Fruit fly (Drosophila melanogaster) whole organism, embryonic: Measurements from ENCODE around the gene CG31638.

Experiments
- Adf1 ChIP-seq: fragments of 200-800 bp; sonication (Bioruptor generic); IDR thresholded peaks from 2 replicates; pipeline ENCODE4 v1.3.6; 2022; ENCODE audit warnings: missing biosample characterization, missing genetic modification characterization
- B-H2 ChIP-seq: fragments of 200-800 bp; sonication (Bioruptor generic); optimal IDR thresholded peaks from 2 replicates; lab custom pipeline; 2018; ENCODE audit warnings: missing biosample characterization, mild to moderate bottlenecking, missing genetic modification characterization
- BtbVII ChIP-seq: fragments of 200-800 bp; sonication (Bioruptor generic); optimal IDR thresholded peaks from 3 replicates; lab custom pipeline; 2017; ENCODE audit warnings: missing biosample characterization, mild to moderate bottlenecking, missing genetic modification characterization
- CG10979 ChIP-seq: fragments of 200-800 bp; sonication (Bioruptor generic); optimal IDR thresholded peaks from 2 replicates; lab custom pipeline; 2018; ENCODE audit warnings: missing biosample characterization, mild to moderate bottlenecking, missing genetic modification characterization, moderate library complexity
- CG11093 ChIP-seq: fragments of 200-800 bp; sonication (Bioruptor generic); IDR thresholded peaks from 3 replicates; pipeline ENCODE4 v1.3.6; 2022; ENCODE audit warnings: missing biosample characterization, missing genetic modification characterization
- CG12744 ChIP-seq: fragments of 200-800 bp; sonication (Bioruptor generic); optimal IDR thresholded peaks from 2 replicates; lab custom pipeline; 2016; ENCODE audit warnings: missing biosample characterization, missing genetic modification characterization
- CG15514 ChIP-seq: fragments of 200-800 bp; sonication (Bioruptor generic); optimal IDR thresholded peaks from 3 replicates; lab custom pipeline; 2017; ENCODE audit warnings: missing biosample characterization, missing genetic modification characterization, mild to moderate bottlenecking, moderate library complexity, missing genetic modification reagents
- CG1603 ChIP-seq: fragments of 200-800 bp; sonication (Bioruptor generic); optimal IDR thresholded peaks from 2 replicates; lab custom pipeline; 2019; ENCODE audit warnings: missing biosample characterization, mild to moderate bottlenecking, missing genetic modification characterization, moderate library complexity
- CG16815 ChIP-seq: fragments of 200-800 bp; sonication (Bioruptor generic); optimal IDR thresholded peaks from 3 replicates; lab custom pipeline; 2017; ENCODE audit warnings: missing biosample characterization, mild to moderate bottlenecking, missing genetic modification characterization
- CG16863 ChIP-seq: fragments of 200-800 bp; sonication (Bioruptor generic); optimal IDR thresholded peaks from 3 replicates; lab custom pipeline; 2016; ENCODE audit warnings: missing biosample characterization, missing genetic modification characterization
- CG17912 ChIP-seq: fragments of 200-800 bp; sonication (Bioruptor generic); optimal IDR thresholded peaks from 2 replicates; lab custom pipeline; 2018; ENCODE audit warnings: missing biosample characterization, mild to moderate bottlenecking, missing genetic modification characterization
- CG2116 ChIP-seq: fragments of 200-800 bp; sonication (Bioruptor generic); optimal IDR thresholded peaks from 3 replicates; lab custom pipeline; 2018; ENCODE audit warnings: missing biosample characterization, mild to moderate bottlenecking, missing genetic modification characterization
- CG2712 ChIP-seq: fragments of 200-800 bp; optimal IDR thresholded peaks from 3 replicates; lab custom pipeline; 2019; ENCODE audit warnings: missing biosample characterization, mild to moderate bottlenecking, missing genetic modification characterization, moderate library complexity
- CG3838 ChIP-seq: fragments of 200-800 bp; sonication (Bioruptor generic); optimal IDR thresholded peaks from 3 replicates; lab custom pipeline; 2016; ENCODE audit warnings: missing biosample characterization, missing genetic modification characterization
- CG5953 ChIP-seq: fragments of 200-800 bp; sonication (Bioruptor generic); IDR thresholded peaks from 2 replicates; pipeline ENCODE4 v1.3.6; 2022; ENCODE audit warnings: missing biosample characterization, missing genetic modification characterization
- CG6254 ChIP-seq: fragments of 200-800 bp; sonication (Bioruptor generic); optimal IDR thresholded peaks from 3 replicates; lab custom pipeline; 2017; ENCODE audit warnings: mild to moderate bottlenecking, missing biosample characterization, missing genetic modification reagents, missing genetic modification characterization
- D19A ChIP-seq: fragments of 200-800 bp; optimal IDR thresholded peaks from 3 replicates; lab custom pipeline; 2019; ENCODE audit warnings: missing biosample characterization, mild to moderate bottlenecking, missing genetic modification characterization, moderate library complexity
- Dip2 ChIP-seq: fragments of 200-800 bp; sonication (Bioruptor generic); IDR thresholded peaks from 2 replicates; pipeline ENCODE4 v1.3.6; 2022; ENCODE audit warnings: missing biosample characterization, missing genetic modification characterization
- E2f2 ChIP-seq: fragments of 200-800 bp; sonication (Bioruptor generic); IDR thresholded peaks from 2 replicates; pipeline ENCODE4 v1.3.6; 2022; ENCODE audit warnings: missing biosample characterization, missing genetic modification characterization
- Fer3 ChIP-seq: fragments of 200-800 bp; sonication (Bioruptor generic); optimal IDR thresholded peaks from 2 replicates; lab custom pipeline; 2018; ENCODE audit warnings: missing biosample characterization, mild to moderate bottlenecking, missing genetic modification characterization, moderate library complexity
- HLH3B ChIP-seq: fragments of 200-800 bp; sonication (Bioruptor generic); IDR thresholded peaks from 2 replicates; pipeline ENCODE4 v1.3.6; 2022; ENCODE audit warnings: missing biosample characterization, missing genetic modification characterization
- Hmr ChIP-seq: fragments of 200-800 bp; sonication (Bioruptor generic); optimal IDR thresholded peaks from 3 replicates; lab custom pipeline; 2017; ENCODE audit warnings: mild to moderate bottlenecking, missing biosample characterization, missing genetic modification reagents, missing genetic modification characterization
- Hr51 ChIP-seq, 2 experiments: fragments of 200-800 bp; sonication (Bioruptor generic); optimal IDR thresholded peaks; 2 replicates in 1 of 2; 3 replicates in 1 of 2; lab custom pipeline; 2016 to 2018; ENCODE audit warnings: missing biosample characterization in 2 of 2, missing genetic modification characterization in 2 of 2, mild to moderate bottlenecking in 1 of 2, moderate library complexity in 1 of 2
- NC2β ChIP-seq: fragments of 200-800 bp; sonication (Bioruptor generic); optimal IDR thresholded peaks from 2 replicates; lab custom pipeline; 2016; ENCODE audit warnings: missing biosample characterization, missing genetic modification characterization
- NFAT ChIP-seq: fragments of 200-800 bp; sonication (Bioruptor generic); IDR thresholded peaks from 2 replicates; pipeline ENCODE4 v1.3.6; 2022; ENCODE audit warnings: missing biosample characterization, missing genetic modification characterization
- Oaz ChIP-seq: fragments of 200-800 bp; sonication (Bioruptor generic); IDR thresholded peaks from 2 replicates; pipeline ENCODE4 v1.3.6; 2022; ENCODE audit warnings: missing biosample characterization, missing genetic modification characterization
- Optix ChIP-seq: fragments of 200-800 bp; sonication (Bioruptor generic); IDR thresholded peaks from 3 replicates; pipeline ENCODE4 v1.3.6; 2022; ENCODE audit warnings: missing biosample characterization, missing genetic modification characterization
- PHDP ChIP-seq: fragments of 200-800 bp; sonication (Bioruptor generic); optimal IDR thresholded peaks from 3 replicates; lab custom pipeline; 2018; ENCODE audit warnings: missing biosample characterization, mild to moderate bottlenecking, missing genetic modification characterization, moderate library complexity
- Poxn ChIP-seq: fragments of 200-800 bp; sonication (Bioruptor generic); IDR thresholded peaks from 2 replicates; pipeline ENCODE4 v1.3.6; 2022; ENCODE audit warnings: missing biosample characterization, missing genetic modification characterization
- Scr ChIP-seq: fragments of 200-800 bp; sonication (Bioruptor generic); IDR thresholded peaks from 2 replicates; pipeline ENCODE4 v1.3.6; 2022; ENCODE audit warnings: missing biosample characterization, missing genetic modification characterization; ENCODE audit not compliant: partially characterized antibody
- Six4 ChIP-seq: fragments of 200-800 bp; sonication (Bioruptor generic); optimal IDR thresholded peaks from 2 replicates; lab custom pipeline; 2016; ENCODE audit warnings: missing biosample characterization, missing genetic modification characterization
- Tbp ChIP-seq: fragments of >200 bp; optimal IDR thresholded peaks from 2 replicates; lab custom pipeline; 2018; ENCODE audit warnings: missing biosample characterization, missing genetic modification characterization
- abd-A ChIP-seq: fragments of 200-800 bp; sonication (Bioruptor generic); optimal IDR thresholded peaks from 3 replicates; lab custom pipeline; 2019; ENCODE audit warnings: missing biosample characterization, mild to moderate bottlenecking, missing genetic modification characterization, moderate library complexity
- bbx ChIP-seq: fragments of 200-800 bp; sonication (Bioruptor generic); IDR thresholded peaks from 2 replicates; pipeline ENCODE4 v1.3.6; 2022; ENCODE audit warnings: missing biosample characterization, missing genetic modification characterization; ENCODE audit not compliant: partially characterized antibody
- cas ChIP-seq: fragments of 200-800 bp; sonication (Bioruptor generic); IDR thresholded peaks from 2 replicates; pipeline ENCODE4 v1.3.6; 2022; ENCODE audit warnings: missing biosample characterization, missing genetic modification characterization
- chn ChIP-seq: fragments of 200-800 bp; sonication (Bioruptor generic); optimal IDR thresholded peaks from 2 replicates; lab custom pipeline; 2016; ENCODE audit warnings: missing biosample characterization, missing genetic modification characterization
- crp ChIP-seq, 2 experiments: fragments of 200-800 bp; sonication (Bioruptor generic); optimal IDR thresholded peaks; 2 replicates in 1 of 2; 3 replicates in 1 of 2; lab custom pipeline; 2017; ENCODE audit warnings: missing biosample characterization in 2 of 2, missing genetic modification characterization in 2 of 2, mild to moderate bottlenecking in 1 of 2, moderate library complexity in 1 of 2
- dmrt99B ChIP-seq: fragments of 200-800 bp; sonication (Bioruptor generic); optimal IDR thresholded peaks from 2 replicates; lab custom pipeline; 2018; ENCODE audit warnings: missing biosample characterization, mild to moderate bottlenecking, missing genetic modification characterization, moderate library complexity
- ems ChIP-seq: fragments of 200-800 bp; sonication (Bioruptor generic); optimal IDR thresholded peaks from 3 replicates; lab custom pipeline; 2016; ENCODE audit warnings: missing biosample characterization, missing genetic modification characterization
- gfzf ChIP-seq: fragments of 200-800 bp; sonication (Bioruptor generic); optimal IDR thresholded peaks from 2 replicates; lab custom pipeline; 2016; ENCODE audit warnings: missing biosample characterization, mild to moderate bottlenecking, missing genetic modification characterization, moderate library complexity
- jing ChIP-seq: fragments of 200-800 bp; sonication (Bioruptor generic); optimal IDR thresholded peaks from 2 replicates; lab custom pipeline; 2018; ENCODE audit warnings: missing biosample characterization, mild to moderate bottlenecking, missing genetic modification characterization
- klu ChIP-seq: fragments of 200-800 bp; sonication (Bioruptor generic); IDR thresholded peaks from 2 replicates; pipeline ENCODE4 v1.3.6; 2022; ENCODE audit warnings: missing biosample characterization, missing genetic modification characterization
- otp ChIP-seq: fragments of 200-800 bp; sonication (Bioruptor generic); IDR thresholded peaks from 3 replicates; pipeline ENCODE4, ENCODE4 v1.3.6; 2022; ENCODE audit warnings: missing biosample characterization, missing genetic modification characterization
- p53 ChIP-seq: fragments of 200-800 bp; sonication (Bioruptor generic); optimal IDR thresholded peaks from 2 replicates; lab custom pipeline; 2016; ENCODE audit warnings: missing biosample characterization, missing genetic modification characterization
- pzg ChIP-seq: fragments of 200-800 bp; sonication (Bioruptor generic); optimal IDR thresholded peaks from 3 replicates; lab custom pipeline; 2018; ENCODE audit warnings: missing biosample characterization, mild to moderate bottlenecking, missing genetic modification characterization, moderate library complexity
- so ChIP-seq: fragments of 200-800 bp; sonication (Bioruptor generic); IDR thresholded peaks from 3 replicates; pipeline ENCODE4 v1.3.6; 2022; ENCODE audit warnings: missing biosample characterization, missing genetic modification characterization
- stwl ChIP-seq: fragments of 200-800 bp; sonication (Bioruptor generic); optimal IDR thresholded peaks from 3 replicates; lab custom pipeline; 2018; ENCODE audit warnings: missing biosample characterization, mild to moderate bottlenecking, missing genetic modification characterization, moderate library complexity
- tup ChIP-seq: fragments of 200-800 bp; sonication (Bioruptor generic); optimal IDR thresholded peaks from 2 replicates; lab custom pipeline; 2016; ENCODE audit warnings: missing biosample characterization, mild to moderate bottlenecking, missing genetic modification characterization, moderate library complexity
- twi ChIP-seq: fragments of 200-800 bp; optimal IDR thresholded peaks from 2 replicates; lab custom pipeline; 2019; ENCODE audit warnings: missing biosample characterization, mild to moderate bottlenecking, missing genetic modification characterization, moderate library complexity
- tx ChIP-seq: fragments of 200-800 bp; sonication (Bioruptor generic); optimal IDR thresholded peaks from 2 replicates; lab custom pipeline; 2016; ENCODE audit warnings: missing biosample characterization, missing genetic modification characterization
- usp ChIP-seq: fragments of >200 bp; optimal IDR thresholded peaks from 2 replicates; lab custom pipeline; 2017; ENCODE audit warnings: missing biosample characterization, missing genetic modification characterization
- vfl ChIP-seq: fragments of 200-800 bp; sonication (Bioruptor generic); optimal IDR thresholded peaks from 2 replicates; lab custom pipeline; 2016; ENCODE audit warnings: missing biosample characterization, missing genetic modification characterization

Gene CG31638

DNA sequence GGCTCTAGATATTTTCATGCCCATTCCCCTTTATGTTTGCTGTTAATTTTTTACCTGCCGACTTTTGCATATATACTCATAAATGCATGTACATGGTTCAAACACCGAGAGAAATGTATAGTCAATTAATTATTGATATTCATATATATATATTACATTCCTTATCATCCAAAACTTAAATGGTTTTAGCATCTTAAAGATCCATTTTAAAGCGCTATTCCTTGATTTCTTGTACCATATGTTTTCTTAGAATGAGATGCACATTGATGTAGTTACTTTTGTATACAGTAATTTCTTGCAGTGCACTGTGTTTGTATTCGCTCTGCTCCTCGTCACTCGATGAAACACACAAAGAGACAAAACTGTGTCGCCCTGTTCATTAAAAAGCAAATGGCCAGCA, 17.8 kb downstream of the CG31638 start (continued):
- TF ChIP-seq Adf1 (no peak), CG1603 (tag; lab: Kevin White, UChicago) (peak; percentile 46), NC2β (GFP tag; lab: Kevin White, UChicago) (no peak), chn (GFP tag; lab: Kevin White, UChicago) (no peak), HLH3B (GFP tag; lab: Robert Waterston, UW) (no peak), bbx (GFP tag; lab: Robert Waterston, UW) (no peak), D19A (peak; percentile 32), CG10979 (tag; lab: Kevin White, UChicago) (peak; percentile 45), CG2116 (GFP tag; lab: Kevin White, UChicago) (no peak), NFAT (GFP tag; lab: Robert Waterston, UW) (no peak), BtbVII (GFP tag; lab: Kevin White, UChicago) (no peak), usp (GFP tag; lab: Kevin White, UChicago) (no peak), so (GFP tag; lab: Robert Waterston, UW) (no peak), Oaz (no peak), pzg (no peak), CG2712 (peak; percentile 47), p53 (GFP tag; lab: Kevin White, UChicago) (no peak), CG16815 (no peak), Scr (GFP tag; lab: Robert Waterston, UW) (no peak), stwl (tag; lab: Kevin White, UChicago) (no peak), otp (no peak), CG11093 (no peak), dmrt99B (tag; lab: Kevin White, UChicago) (peak; percentile 55), cas (GFP tag; lab: Robert Waterston, UW) (no peak), CG12744 (GFP tag; lab: Kevin White, UChicago) (no peak), CG5953 (GFP tag; lab: Robert Waterston, UW) (no peak), vfl (no peak), crp (GFP tag; optimal IDR thresholded peaks at IDR 0.05; lab: Kevin White, UChicago) (no peak), Tbp (GFP tag; lab: Kevin White, UChicago) (no peak), tup (GFP tag; lab: Kevin White, UChicago) (no peak), PHDP (tag; lab: Kevin White, UChicago) (peak; percentile 24), twi (tag; lab: Kevin White, UChicago) (no peak), abd-A (no peak), Optix (GFP tag; lab: Robert Waterston, UW) (no peak), gfzf (GFP tag; lab: Kevin White, UChicago) (no peak), CG3838 (GFP tag; lab: Kevin White, UChicago) (no peak), CG15514 (no peak), tx (GFP tag; lab: Kevin White, UChicago) (no peak), CG16863 (no peak), Hr51 (GFP tag; optimal IDR thresholded peaks at IDR 0.05; lab: Kevin White, UChicago) (peak in 1 of 2 experiments; percentile 40), Dip2 (GFP tag; lab: Robert Waterston, UW) (no peak), Poxn (GFP tag; lab: Robert Waterston, UW) (no peak), Hmr (GFP tag; lab: Kevin White, UChicago) (no peak), jing (GFP tag; lab: Kevin White, UChicago) (peak; percentile 6), Fer3 (tag; lab: Kevin White, UChicago) (no peak), Six4 (GFP tag; lab: Kevin White, UChicago) (no peak), CG17912 (GFP tag; lab: Kevin White, UChicago) (no peak), klu (no peak), CG6254 (GFP tag; lab: Kevin White, UChicago) (peak; percentile 28), E2f2 (GFP tag; lab: Robert Waterston, UW) (no peak), ems (GFP tag; lab: Kevin White, UChicago) (no peak), B-H2 (GFP tag; lab: Kevin White, UChicago) (no peak)
